Fruit fly (Drosophila melanogaster) whole organism, prepupa: ENCODE results near the gene Tat.

Experiments used
- CG10631 ChIP-seq: fragments of 200-800 bp; sonication (Bioruptor generic); optimal IDR thresholded peaks from 2 replicates; lab custom pipeline; 2016; ENCODE audit warnings: missing biosample characterization, missing genetic modification characterization
- CG10669 ChIP-seq: fragments of 200-800 bp; sonication (Bioruptor generic); optimal IDR thresholded peaks from 3 replicates; lab custom pipeline; 2018; ENCODE audit warnings: missing biosample characterization, mild to moderate bottlenecking, missing genetic modification characterization, moderate library complexity
- CG11762 ChIP-seq: fragments of 200-800 bp; sonication (Bioruptor generic); optimal IDR thresholded peaks from 3 replicates; lab custom pipeline; 2016; ENCODE audit warnings: missing biosample characterization, missing genetic modification characterization; ENCODE audit not compliant: insufficient read depth
- CG16779 ChIP-seq: fragments of 200-800 bp; sonication (Bioruptor generic); optimal IDR thresholded peaks from 3 replicates; lab custom pipeline; 2017; ENCODE audit warnings: missing biosample characterization, mild to moderate bottlenecking, missing genetic modification characterization
- CG3032 ChIP-seq: fragments of 200-800 bp; optimal IDR thresholded peaks from 2 replicates; lab custom pipeline; 2019; ENCODE audit warnings: missing biosample characterization, mild to moderate bottlenecking, missing genetic modification characterization, moderate library complexity
- CG31627 ChIP-seq: fragments of 200-800 bp; sonication (Bioruptor generic); optimal IDR thresholded peaks from 3 replicates; lab custom pipeline; 2016; ENCODE audit warnings: missing biosample characterization, missing genetic modification characterization
- CG32006 ChIP-seq: fragments of 200-800 bp; sonication (Bioruptor generic); optimal IDR thresholded peaks from 3 replicates; lab custom pipeline; 2017; ENCODE audit warnings: missing biosample characterization, mild to moderate bottlenecking, missing genetic modification characterization
- CG3919 ChIP-seq: fragments of 200-800 bp; sonication (Bioruptor generic); optimal IDR thresholded peaks from 3 replicates; lab custom pipeline; 2016; ENCODE audit warnings: missing biosample characterization, missing genetic modification characterization
- CG4318 ChIP-seq: fragments of 200-800 bp; sonication (Bioruptor generic); optimal IDR thresholded peaks from 3 replicates; lab custom pipeline; 2017; ENCODE audit warnings: missing biosample characterization, mild to moderate bottlenecking, missing genetic modification characterization
- CG6163 ChIP-seq: fragments of 200-800 bp; sonication (Bioruptor generic); IDR thresholded peaks from 3 replicates; pipeline ENCODE4 v1.3.6; 2022; ENCODE audit warnings: missing biosample characterization, missing genetic modification characterization
- CG6792 ChIP-seq: fragments of 200-800 bp; sonication (Bioruptor generic); optimal IDR thresholded peaks from 3 replicates; lab custom pipeline; 2016; ENCODE audit warnings: missing biosample characterization, missing genetic modification characterization
- CG6808 ChIP-seq: fragments of 200-800 bp; sonication (Bioruptor generic); optimal IDR thresholded peaks from 3 replicates; lab custom pipeline; 2017; ENCODE audit warnings: missing biosample characterization, missing genetic modification characterization, mild to moderate bottlenecking, moderate library complexity, missing genetic modification reagents
- CG6854 ChIP-seq: fragments of 200-800 bp; sonication (Bioruptor generic); optimal IDR thresholded peaks from 2 replicates; lab custom pipeline; 2017; ENCODE audit warnings: missing biosample characterization, mild to moderate bottlenecking, missing genetic modification characterization
- CG7368 ChIP-seq: fragments of 200-800 bp; sonication (Bioruptor generic); optimal IDR thresholded peaks from 3 replicates; lab custom pipeline; 2016; ENCODE audit warnings: missing biosample characterization, missing genetic modification characterization
- CG8119 ChIP-seq: fragments of 200-800 bp; sonication (Bioruptor generic); IDR thresholded peaks from 3 replicates; pipeline ENCODE4 v1.3.6; 2022; ENCODE audit warnings: missing biosample characterization, missing genetic modification characterization
- CG8319 ChIP-seq: fragments of 200-800 bp; sonication (Bioruptor generic); optimal IDR thresholded peaks from 3 replicates; lab custom pipeline; 2016; ENCODE audit warnings: missing biosample characterization, missing genetic modification characterization
- CG9139 ChIP-seq: fragments of 200-800 bp; sonication (Bioruptor generic); optimal IDR thresholded peaks from 3 replicates; lab custom pipeline; 2017; ENCODE audit warnings: missing biosample characterization, mild to moderate bottlenecking, missing genetic modification characterization
- Eip75B ChIP-seq: fragments of 200-800 bp; sonication (Bioruptor generic); optimal IDR thresholded peaks from 3 replicates; lab custom pipeline; 2016; ENCODE audit warnings: missing biosample characterization, missing genetic modification characterization
- Eip93F ChIP-seq: fragments of 200-800 bp; sonication (Bioruptor generic); optimal IDR thresholded peaks from 2 replicates; lab custom pipeline; 2016; ENCODE audit warnings: missing biosample characterization, mild to moderate bottlenecking, missing genetic modification characterization
- Ets21C ChIP-seq: fragments of 200-800 bp; sonication (Bioruptor generic); optimal IDR thresholded peaks from 3 replicates; lab custom pipeline; 2016; ENCODE audit warnings: missing biosample characterization, missing genetic modification characterization
- Ets96B ChIP-seq: fragments of 200-800 bp; optimal IDR thresholded peaks from 2 replicates; lab custom pipeline; 2019; ENCODE audit warnings: missing biosample characterization, mild to moderate bottlenecking, missing genetic modification characterization, moderate library complexity
- Gug ChIP-seq: fragments of 200-800 bp; sonication (Bioruptor generic); IDR thresholded peaks from 2 replicates; pipeline ENCODE4 v1.3.6; 2022; ENCODE audit warnings: missing biosample characterization, missing genetic modification characterization
- Hr38 ChIP-seq: sonication (Bioruptor generic); optimal IDR thresholded peaks from 2 replicates; lab custom pipeline; 2016; ENCODE audit warnings: missing biosample characterization, missing genetic modification characterization
- Hr39 ChIP-seq: fragments of 200-800 bp; sonication (Bioruptor generic); optimal IDR thresholded peaks from 2 replicates; lab custom pipeline; 2016; ENCODE audit warnings: missing biosample characterization, missing genetic modification characterization
- Hr4 ChIP-seq: fragments of 200-800 bp; sonication (Bioruptor generic); optimal IDR thresholded peaks from 3 replicates; lab custom pipeline; 2016; ENCODE audit warnings: missing biosample characterization, missing genetic modification characterization
- Lpt ChIP-seq: fragments of 200-800 bp; sonication (Bioruptor generic); optimal IDR thresholded peaks from 3 replicates; lab custom pipeline; 2016; ENCODE audit warnings: missing biosample characterization, missing genetic modification characterization
- Met ChIP-seq: fragments of 200-800 bp; sonication (Bioruptor generic); optimal IDR thresholded peaks from 3 replicates; lab custom pipeline; 2016; ENCODE audit warnings: missing biosample characterization, missing genetic modification characterization
- Sox102F ChIP-seq: fragments of 200-800 bp; sonication (Bioruptor generic); optimal IDR thresholded peaks from 2 replicates; lab custom pipeline; 2016; ENCODE audit warnings: missing biosample characterization, mild to moderate bottlenecking, missing genetic modification characterization
- Sox14 ChIP-seq: fragments of 200-800 bp; sonication (Bioruptor generic); optimal IDR thresholded peaks from 3 replicates; lab custom pipeline; 2016; ENCODE audit warnings: missing biosample characterization, missing genetic modification characterization
- Sox15 ChIP-seq: fragments of 200-800 bp; sonication (Bioruptor generic); optimal IDR thresholded peaks from 3 replicates; lab custom pipeline; 2016; ENCODE audit warnings: missing biosample characterization, missing genetic modification characterization
- achi ChIP-seq: fragments of 200-800 bp; sonication (Bioruptor generic); optimal IDR thresholded peaks from 3 replicates; lab custom pipeline; 2016; ENCODE audit warnings: missing biosample characterization, missing genetic modification characterization
- acj6 ChIP-seq: fragments of 200-800 bp; sonication (Bioruptor generic); optimal IDR thresholded peaks from 3 replicates; lab custom pipeline; 2016; ENCODE audit warnings: missing biosample characterization, missing genetic modification characterization
- dac ChIP-seq: fragments of 200-800 bp; sonication (Bioruptor generic); optimal IDR thresholded peaks from 2 replicates; lab custom pipeline; 2017; ENCODE audit warnings: missing biosample characterization, mild to moderate bottlenecking, missing genetic modification characterization
- dsx ChIP-seq: fragments of 200-800 bp; optimal IDR thresholded peaks from 3 replicates; lab custom pipeline; 2019; ENCODE audit warnings: missing biosample characterization, mild to moderate bottlenecking, missing genetic modification characterization, moderate library complexity; ENCODE audit not compliant: poor library complexity, severe bottlenecking
- esn ChIP-seq: fragments of 200-800 bp; sonication (Bioruptor generic); optimal IDR thresholded peaks from 2 replicates; lab custom pipeline; 2016; ENCODE audit warnings: missing biosample characterization, mild to moderate bottlenecking, missing genetic modification characterization, moderate library complexity
- fd85E ChIP-seq: fragments of 200-800 bp; sonication (Bioruptor generic); optimal IDR thresholded peaks from 3 replicates; lab custom pipeline; 2016; ENCODE audit warnings: missing biosample characterization, missing genetic modification characterization
- fkh ChIP-seq: fragments of 200-800 bp; sonication (Bioruptor generic); optimal IDR thresholded peaks from 3 replicates; lab custom pipeline; 2017; ENCODE audit warnings: missing biosample characterization, mild to moderate bottlenecking, missing genetic modification characterization, moderate library complexity
- net ChIP-seq: fragments of 200-800 bp; sonication (Bioruptor generic); optimal IDR thresholded peaks from 3 replicates; lab custom pipeline; 2016; ENCODE audit warnings: missing biosample characterization, missing genetic modification characterization
- pdm3 ChIP-seq: fragments of 200-800 bp; sonication (Bioruptor generic); optimal IDR thresholded peaks from 3 replicates; lab custom pipeline; 2016; ENCODE audit warnings: missing biosample characterization, missing genetic modification characterization
- salr ChIP-seq, 2 experiments: fragments of 200-800 bp; sonication (Bioruptor generic); optimal IDR thresholded peaks; 3 replicates each; lab custom pipeline; 2016 to 2018; ENCODE audit warnings: missing biosample characterization in 2 of 2, missing genetic modification characterization in 2 of 2, mild to moderate bottlenecking in 1 of 2
- spab ChIP-seq: fragments of 200-800 bp; sonication (Bioruptor generic); optimal IDR thresholded peaks from 2 replicates; lab custom pipeline; 2017; ENCODE audit warnings: missing biosample characterization, mild to moderate bottlenecking, missing genetic modification characterization, missing genetic modification reagents
- ss ChIP-seq, 2 experiments: fragments of 200-800 bp; sonication (Bioruptor generic); optimal IDR thresholded peaks; 2 replicates in 1 of 2; 3 replicates in 1 of 2; lab custom pipeline; 2017 to 2018; ENCODE audit warnings: mild to moderate bottlenecking in 2 of 2, missing biosample characterization in 2 of 2, missing genetic modification characterization in 2 of 2, moderate library complexity in 1 of 2
- svp ChIP-seq: fragments of 200-800 bp; sonication (Bioruptor generic); peaks from one replicate; lab custom pipeline; 2016; ENCODE audit warnings: missing biosample characterization, missing genetic modification characterization
- topi ChIP-seq: fragments of 200-800 bp; sonication (Bioruptor generic); optimal IDR thresholded peaks from 3 replicates; lab custom pipeline; 2016; ENCODE audit warnings: missing biosample characterization, missing genetic modification characterization
- vri ChIP-seq: fragments of 200-800 bp; sonication (Bioruptor generic); optimal IDR thresholded peaks from 3 replicates; lab custom pipeline; 2016; ENCODE audit warnings: missing biosample characterization, mild to moderate bottlenecking, missing genetic modification characterization

Tat gene

dm6 chrX:14213509-14214154 is 47.4 kb upstream of the Tat start (continued):
- no peak for TF ChIP-seq CG31627 (GFP tag; lab: Kevin White, UChicago)
- TF ChIP-seq topi, result no peak
- TF ChIP-seq acj6 (GFP tag; lab: Kevin White, UChicago), result peak; percentile 30
- peak; percentile 16 for TF ChIP-seq Eip75B (GFP tag; lab: Kevin White, UChicago)
- TF ChIP-seq dac (GFP tag; lab: Kevin White, UChicago), result peak; percentile 55
- peak; percentile 30 for TF ChIP-seq pdm3 (GFP tag; lab: Kevin White, UChicago)
- TF ChIP-seq net (GFP tag; lab: Kevin White, UChicago), result peak; percentile 5
- TF ChIP-seq Sox102F, result no peak
- no peak for TF ChIP-seq CG8319
- no peak for TF ChIP-seq CG7368 (GFP tag; lab: Kevin White, UChicago)
- TF ChIP-seq esn (GFP tag; lab: Kevin White, UChicago), result no peak
- no peak for TF ChIP-seq Eip93F (GFP tag; lab: Kevin White, UChicago)
- no peak for TF ChIP-seq svp (GFP tag; lab: Kevin White, UChicago)
- no peak for TF ChIP-seq Gug (GFP tag; lab: Robert Waterston, UW)
- peak; percentile 34 for TF ChIP-seq Lpt (GFP tag; lab: Kevin White, UChicago)
- TF ChIP-seq CG16779 (tag; lab: Kevin White, UChicago), result no peak
- TF ChIP-seq CG3032 (tag; lab: Kevin White, UChicago), result no peak
- peak; percentile 2 for TF ChIP-seq Sox14 (GFP tag; lab: Kevin White, UChicago)
- TF ChIP-seq CG6792 (GFP tag; lab: Kevin White, UChicago), result no peak
- no peak for TF ChIP-seq Ets96B (tag; lab: Kevin White, UChicago)
- TF ChIP-seq CG6808 (GFP tag; lab: Kevin White, UChicago), result peak; percentile 51
- TF ChIP-seq ss (GFP tag; optimal IDR thresholded peaks at IDR 0.05; lab: Kevin White, UChicago), result no peak
- TF ChIP-seq Hr4 (GFP tag; lab: Kevin White, UChicago), result peak; percentile 71
- no peak for TF ChIP-seq vri (GFP tag; lab: Kevin White, UChicago)
- TF ChIP-seq CG6854 (GFP tag; lab: Kevin White, UChicago), result no peak
- peak; percentile 54; the same call in 2 of the 3 replicates for TF ChIP-seq CG8119 (GFP tag; lab: Robert Waterston, UW)
- TF ChIP-seq CG10631, result peak; percentile 12
- TF ChIP-seq CG3919, result peak; percentile 39

- peak; percentile 43 for TF ChIP-seq Hr4 (GFP tag; lab: Kevin White, UChicago)
- peak; percentile 15 for TF ChIP-seq Met (GFP tag; lab: Kevin White, UChicago)
- peak; percentile 80 for TF ChIP-seq CG6163
- no peak for TF ChIP-seq Ets21C (GFP tag; lab: Kevin White, UChicago)
- peak; percentile 69 for TF ChIP-seq acj6 (GFP tag; lab: Kevin White, UChicago)
- no peak for TF ChIP-seq fd85E (GFP tag; lab: Kevin White, UChicago)
- peak; percentile 80 for TF ChIP-seq Gug (GFP tag; lab: Robert Waterston, UW)
- peak; percentile 61 for TF ChIP-seq CG3919
- TF ChIP-seq CG4318 (GFP tag; lab: Kevin White, UChicago), result peak; percentile 69
- TF ChIP-seq fkh (GFP tag; lab: Kevin White, UChicago), result no peak
- peak; percentile 66 for TF ChIP-seq CG10669 (GFP tag; lab: Kevin White, UChicago)
- TF ChIP-seq CG11762 (GFP tag; lab: Kevin White, UChicago), result peak; percentile 45
- TF ChIP-seq ss (GFP tag; optimal IDR thresholded peaks at IDR 0.05; lab: Kevin White, UChicago), result peak; percentile 33 to 64
- peak; percentile 75 for TF ChIP-seq CG3032 (tag; lab: Kevin White, UChicago)
- no peak for TF ChIP-seq svp (GFP tag; lab: Kevin White, UChicago)
- peak; percentile 21 for TF ChIP-seq CG9139
- no peak for TF ChIP-seq Hr39 (GFP tag; lab: Kevin White, UChicago)
- no peak for TF ChIP-seq vri (GFP tag; lab: Kevin White, UChicago)
- TF ChIP-seq salr (GFP tag; optimal IDR thresholded peaks at IDR 0.05; lab: Kevin White, UChicago), result peak; percentile 33 to 59
- TF ChIP-seq topi, result no peak
- TF ChIP-seq esn (GFP tag; lab: Kevin White, UChicago), result no peak
- peak; percentile 65 for TF ChIP-seq spab
- peak; percentile 16 for TF ChIP-seq net (GFP tag; lab: Kevin White, UChicago)
- peak; percentile 91 for TF ChIP-seq CG32006 (GFP tag; lab: Kevin White, UChicago)
- no peak for TF ChIP-seq Hr38
- peak; percentile 72 for TF ChIP-seq dsx (GFP tag; lab: Kevin White, UChicago)
- no peak for TF ChIP-seq Sox102F
- no peak for TF ChIP-seq CG31627 (GFP tag; lab: Kevin White, UChicago)
- TF ChIP-seq Sox15 (GFP tag; lab: Kevin White, UChicago), result no peak
- TF ChIP-seq achi (GFP tag; lab: Kevin White, UChicago), result peak; percentile 71
Measured at dm6 chrX:14214505-14215449, 46.2 kb upstream of the Tat start.
